Worm (Caenorhabditis elegans) whole organism, L2 larva: Measurements from ENCODE around the gene T26C5.4.

Source experiments
- lin-13 ChIP-seq: fragments of 150-350 bp; optimal IDR thresholded peaks from 2 replicates; lab custom pipeline; 2014; ENCODE audit warnings: missing biosample characterization, missing genetic modification reagents, missing genetic modification characterization
- lsy-2 ChIP-seq, 2 experiments: fragments of 150-350 bp in 1 of 2; sonication (generic microtip) in 1 of 2; optimal IDR thresholded peaks; 2 replicates each; lab custom pipeline; 2014 to 2017; ENCODE audit warnings: missing biosample characterization in 2 of 2, missing genetic modification characterization in 2 of 2

DNA sequence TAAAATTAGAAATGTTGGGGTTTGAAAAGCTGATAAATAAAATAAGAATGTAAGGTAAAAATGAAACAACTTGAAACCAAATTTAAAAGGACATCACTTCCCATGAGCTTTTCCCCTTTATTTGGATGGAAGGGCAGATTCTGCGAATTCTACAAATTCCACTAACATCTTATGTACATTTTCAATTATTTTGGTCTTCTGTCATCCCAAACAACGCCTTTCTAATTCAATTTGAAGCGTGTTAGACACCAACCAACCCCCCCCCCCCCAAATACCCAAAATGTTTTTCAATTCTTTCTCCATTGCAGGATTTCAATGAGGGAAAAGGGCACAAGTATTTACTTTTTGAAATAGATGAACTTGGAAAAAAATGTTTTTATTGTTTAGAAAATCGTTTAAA lies 15.4 kb upstream of the T26C5.4 start:
- no peak for TF ChIP-seq lsy-2 (tag; optimal IDR thresholded peaks at IDR 0.05; lab: Kevin White, UChicago)
- TF ChIP-seq lin-13 (GFP tag; lab: Kevin White, UChicago) = no peak
